Worm (Caenorhabditis elegans) whole organism, young adult: ENCODE data around the gene ZK6.8.

Source experiments
- B0019.2 ChIP-seq: fragments of 200-800 bp; sonication (Bioruptor generic); conservative IDR thresholded peaks from 2 replicates; pipeline ENCODE4 v1.3.6; 2022; ENCODE audit warnings: missing genetic modification reagents, missing genetic modification characterization, missing compliant biosample characterization
- C06A6.2 ChIP-seq: fragments of 200-800 bp; sonication (Bioruptor generic); conservative IDR thresholded peaks from 2 replicates; pipeline ENCODE4 v1.3.6; 2022; ENCODE audit warnings: missing genetic modification characterization, missing compliant biosample characterization
- D2030.7 ChIP-seq: fragments of 200-800 bp; sonication (Bioruptor generic); IDR thresholded peaks from 2 replicates; pipeline ENCODE4 v1.3.6; 2022; ENCODE audit warnings: missing genetic modification reagents, missing genetic modification characterization, missing compliant biosample characterization
- F10E7.11 ChIP-seq: sonication (generic microtip); optimal IDR thresholded peaks from 2 replicates; lab custom pipeline; 2017; ENCODE audit warnings: mild to moderate bottlenecking, missing genetic modification characterization, moderate library complexity, missing compliant biosample characterization
- F22D6.2 ChIP-seq: sonication (generic microtip); optimal IDR thresholded peaks from 2 replicates; lab custom pipeline; 2016; ENCODE audit warnings: mild to moderate bottlenecking, missing genetic modification characterization, missing compliant biosample characterization
- F39B2.1 ChIP-seq: fragments of 200-800 bp; sonication (Bioruptor generic); IDR thresholded peaks from 2 replicates; pipeline ENCODE4 v1.3.6; 2022; ENCODE audit warnings: missing genetic modification reagents, missing genetic modification characterization, missing compliant biosample characterization
- F49E8.2 ChIP-seq: sonication (generic microtip); optimal IDR thresholded peaks from 3 replicates; lab custom pipeline; 2017; ENCODE audit warnings: missing genetic modification characterization, mild to moderate bottlenecking, missing compliant biosample characterization, antibody characterized with exemption, moderate library complexity; ENCODE audit not compliant: insufficient read depth
- F57A8.1 ChIP-seq: fragments of 200-800 bp; sonication (Bioruptor generic); optimal IDR thresholded peaks from 2 replicates; lab custom pipeline; 2018; ENCODE audit warnings: mild to moderate bottlenecking, missing genetic modification characterization, moderate library complexity, missing compliant biosample characterization
- K11D2.4 ChIP-seq: fragments of 200-800 bp; sonication (Bioruptor generic); IDR thresholded peaks from 2 replicates; pipeline ENCODE4 v1.3.6; 2022; ENCODE audit warnings: missing genetic modification reagents, missing genetic modification characterization, missing compliant biosample characterization
- Y53G8AR.9 ChIP-seq: fragments of 200-800 bp; sonication (Bioruptor generic); conservative IDR thresholded peaks from 2 replicates; pipeline ENCODE4 v1.3.6; 2022; ENCODE audit warnings: missing genetic modification reagents, missing genetic modification characterization, missing compliant biosample characterization
- Y79H2A.3 ChIP-seq: fragments of 200-800 bp; sonication (Bioruptor generic); conservative IDR thresholded peaks from 2 replicates; pipeline ENCODE4 v1.3.6; 2022; ENCODE audit warnings: missing genetic modification reagents, missing genetic modification characterization, missing compliant biosample characterization
- Y95B8A.8 ChIP-seq: fragments of 200-800 bp; sonication (Bioruptor generic); IDR thresholded peaks from 2 replicates; pipeline ENCODE4 v1.3.6; 2022; ENCODE audit warnings: missing genetic modification reagents, missing genetic modification characterization, missing compliant biosample characterization
- ZK185.1 ChIP-seq: sonication (generic microtip); optimal IDR thresholded peaks from 2 replicates; lab custom pipeline; 2016; ENCODE audit warnings: mild to moderate bottlenecking, missing genetic modification characterization, missing compliant biosample characterization; ENCODE audit not compliant: poor library complexity, severe bottlenecking
- akir-1 ChIP-seq: fragments of 200-800 bp; sonication (Bioruptor generic); optimal IDR thresholded peaks from 2 replicates; lab custom pipeline; 2018; ENCODE audit warnings: mild to moderate bottlenecking, missing genetic modification characterization, moderate library complexity, missing compliant biosample characterization
- ama-1 ChIP-seq, 3 experiments: fragments of 150-350 bp in 1 of 3; sonication (generic microtip) in 2 of 3; optimal IDR thresholded peaks; 2 replicates each; lab custom pipeline; 2014 to 2018; ENCODE audit warnings: missing biosample characterization in 2 of 3, missing genetic modification characterization in 2 of 3, missing genetic modification reagents in 2 of 3
- aptf-3 ChIP-seq: fragments of 200-800 bp; sonication (Bioruptor generic); IDR thresholded peaks from 2 replicates; pipeline ENCODE4 v1.3.6; 2022; ENCODE audit warnings: missing genetic modification characterization, missing compliant biosample characterization
- athp-1 ChIP-seq: sonication (generic microtip); optimal IDR thresholded peaks from 2 replicates; lab custom pipeline; 2017; ENCODE audit warnings: mild to moderate bottlenecking, missing genetic modification characterization, missing compliant biosample characterization
- attf-3 ChIP-seq: fragments of 200-800 bp; sonication (Bioruptor generic); conservative IDR thresholded peaks from 2 replicates; pipeline ENCODE4 v1.3.6; 2022; ENCODE audit warnings: missing genetic modification reagents, missing genetic modification characterization, missing compliant biosample characterization
- bed-1 ChIP-seq: fragments of 200-800 bp; sonication (Bioruptor generic); IDR thresholded peaks from 2 replicates; pipeline ENCODE4 v1.3.6; 2022; ENCODE audit warnings: missing genetic modification reagents, missing genetic modification characterization, missing compliant biosample characterization
- bed-2 ChIP-seq: fragments of 200-800 bp; sonication (Bioruptor generic); IDR thresholded peaks from 2 replicates; pipeline ENCODE4 v1.3.6; 2022; ENCODE audit warnings: missing genetic modification reagents, missing genetic modification characterization, missing compliant biosample characterization
- ccch-3 ChIP-seq: fragments of 200-800 bp; sonication (Bioruptor generic); optimal IDR thresholded peaks from 2 replicates; lab custom pipeline; 2018; ENCODE audit warnings: mild to moderate bottlenecking, missing genetic modification characterization, missing compliant biosample characterization
- cebp-2 ChIP-seq: fragments of 200-800 bp; sonication (Bioruptor generic); IDR thresholded peaks from 2 replicates; pipeline ENCODE4 v1.3.6; 2022; ENCODE audit warnings: missing genetic modification characterization, missing compliant biosample characterization
- dox-1 ChIP-seq: fragments of 200-800 bp; sonication (Bioruptor generic); IDR thresholded peaks from 2 replicates; pipeline ENCODE4 v1.3.6; 2022; ENCODE audit warnings: missing genetic modification reagents, missing genetic modification characterization, missing compliant biosample characterization
- dpff-1 ChIP-seq: sonication (generic microtip); optimal IDR thresholded peaks from 2 replicates; lab custom pipeline; 2017; ENCODE audit warnings: mild to moderate bottlenecking, missing genetic modification characterization, missing compliant biosample characterization
- efl-1 ChIP-seq: fragments of 150-350 bp; optimal IDR thresholded peaks from 2 replicates; lab custom pipeline; 2014; ENCODE audit warnings: missing biosample characterization, missing genetic modification reagents, missing genetic modification characterization
- egrh-3 ChIP-seq: fragments of 200-800 bp; sonication (Bioruptor generic); IDR thresholded peaks from 2 replicates; pipeline ENCODE4 v1.3.6; 2022; ENCODE audit warnings: missing genetic modification reagents, missing genetic modification characterization, missing compliant biosample characterization
- ekl-4 ChIP-seq: fragments of 200-800 bp; sonication (Bioruptor generic); IDR thresholded peaks from 2 replicates; pipeline ENCODE4 v1.3.6; 2022; ENCODE audit warnings: missing genetic modification reagents, missing genetic modification characterization, missing compliant biosample characterization
- ets-4 ChIP-seq: fragments of 200-800 bp; sonication (Bioruptor generic); optimal IDR thresholded peaks from 2 replicates; lab custom pipeline; 2018; ENCODE audit warnings: mild to moderate bottlenecking, missing genetic modification characterization, missing compliant biosample characterization
- gei-17 ChIP-seq: fragments of 200-800 bp; sonication (Bioruptor generic); optimal IDR thresholded peaks from 2 replicates; lab custom pipeline; 2018; ENCODE audit warnings: mild to moderate bottlenecking, missing genetic modification characterization, missing compliant biosample characterization
- hlh-12 ChIP-seq: sonication (generic microtip); optimal IDR thresholded peaks from 2 replicates; lab custom pipeline; 2016; ENCODE audit warnings: missing genetic modification characterization, missing compliant biosample characterization
- let-526 ChIP-seq: fragments of 200-800 bp; sonication (Bioruptor generic); IDR thresholded peaks from 2 replicates; pipeline ENCODE4 v1.3.6; 2022; ENCODE audit warnings: missing genetic modification reagents, missing genetic modification characterization, missing compliant biosample characterization
- madf-8 ChIP-seq: fragments of 200-800 bp; sonication (Bioruptor generic); conservative IDR thresholded peaks from 2 replicates; pipeline ENCODE4 v1.3.6; 2022; ENCODE audit warnings: missing genetic modification reagents, missing genetic modification characterization, missing compliant biosample characterization
- mel-28 ChIP-seq: sonication (generic microtip); optimal IDR thresholded peaks from 2 replicates; lab custom pipeline; 2016; ENCODE audit warnings: borderline replicate concordance, mild to moderate bottlenecking, missing genetic modification characterization, missing compliant biosample characterization
- mes-4 ChIP-seq: sonication (generic microtip); optimal IDR thresholded peaks from 2 replicates; lab custom pipeline; 2016; ENCODE audit warnings: missing genotype, missing genetic modification characterization, missing compliant biosample characterization
- nfya-1 ChIP-seq: sonication (generic microtip); optimal IDR thresholded peaks from 2 replicates; lab custom pipeline; 2017; ENCODE audit warnings: antibody characterized with exemption, missing compliant biosample characterization, missing genetic modification characterization, borderline replicate concordance; ENCODE audit not compliant: insufficient read depth
- nfyb-1 ChIP-seq: fragments of 200-800 bp; sonication (Bioruptor generic); IDR thresholded peaks from 2 replicates; pipeline ENCODE4 v1.3.6; 2022; ENCODE audit warnings: missing genetic modification reagents, missing genetic modification characterization, missing compliant biosample characterization
- nhr-120 ChIP-seq: fragments of 200-800 bp; sonication (Bioruptor generic); IDR thresholded peaks from 2 replicates; pipeline ENCODE4 v1.3.6; 2022; ENCODE audit warnings: missing genetic modification characterization, missing compliant biosample characterization
- nhr-179 ChIP-seq: sonication (generic microtip); optimal IDR thresholded peaks from 2 replicates; lab custom pipeline; 2016; ENCODE audit warnings: mild to moderate bottlenecking, missing genetic modification characterization, missing compliant biosample characterization
- pha-4 ChIP-seq: fragments of 150-350 bp; sonication (generic microtip); optimal IDR thresholded peaks from 2 replicates; lab custom pipeline; 2014; ENCODE audit warnings: missing biosample characterization, missing genetic modification reagents, missing genetic modification characterization
- unc-130 ChIP-seq: sonication (generic microtip); optimal IDR thresholded peaks from 2 replicates; lab custom pipeline; 2016; ENCODE audit warnings: missing genetic modification reagents, missing genetic modification characterization, missing compliant biosample characterization
- ztf-22 ChIP-seq: fragments of 200-800 bp; sonication (Bioruptor generic); optimal IDR thresholded peaks from 2 replicates; lab custom pipeline; 2018; ENCODE audit warnings: mild to moderate bottlenecking, missing genetic modification characterization, moderate library complexity, missing compliant biosample characterization
- ztf-26 ChIP-seq: sonication (generic microtip); optimal IDR thresholded peaks from 2 replicates; lab custom pipeline; 2017; ENCODE audit warnings: missing genetic modification characterization, missing compliant biosample characterization
- ztf-28 ChIP-seq: fragments of 200-800 bp; sonication (Bioruptor generic); IDR thresholded peaks from 2 replicates; pipeline ENCODE4 v1.3.6; 2022; ENCODE audit warnings: missing genetic modification reagents, missing genetic modification characterization, missing compliant biosample characterization
- ztf-3 ChIP-seq: fragments of 200-800 bp; sonication (Bioruptor generic); optimal IDR thresholded peaks from 2 replicates; lab custom pipeline; 2018; ENCODE audit warnings: mild to moderate bottlenecking, missing genetic modification characterization, missing compliant biosample characterization

Gene ZK6.8

ce11 chrV:396309-396708, 14.6 kb downstream of the ZK6.8 start, which contains the start of gene nhr-253:
TSS of gene nhr-253 (plus strand) at chrV:396593.
- TF ChIP-seq ccch-3 = no peak
- TF ChIP-seq let-526 = no peak
- TF ChIP-seq egrh-3 (GFP tag; lab: Robert Waterston, UW) = no peak
- no peak for TF ChIP-seq ama-1 (optimal IDR thresholded peaks at IDR 0.05; lab: Kevin White, UChicago)
- no peak for TF ChIP-seq ama-1 (GFP tag; optimal IDR thresholded peaks at IDR 0.05; lab: Kevin White, UChicago)
- no peak for TF ChIP-seq C06A6.2 (GFP tag; lab: Robert Waterston, UW)
- no peak for TF ChIP-seq F57A8.1 (GFP tag; lab: Kevin White, UChicago)
- no peak for TF ChIP-seq hlh-12 (tag; lab: Kevin White, UChicago)
- TF ChIP-seq Y53G8AR.9 (GFP tag; lab: Robert Waterston, UW) = no peak
- no peak for TF ChIP-seq athp-1
- TF ChIP-seq D2030.7 = no peak
- TF ChIP-seq F22D6.2 (tag; lab: Kevin White, UChicago) = no peak
- no peak for TF ChIP-seq cebp-2 (GFP tag; lab: Robert Waterston, UW)
- TF ChIP-seq madf-8 (GFP tag; lab: Robert Waterston, UW) = no peak
- TF ChIP-seq F39B2.1 (GFP tag; lab: Robert Waterston, UW) = no peak
- no peak for TF ChIP-seq unc-130 (GFP tag; lab: Kevin White, UChicago)
- no peak for TF ChIP-seq nhr-120 (GFP tag; lab: Robert Waterston, UW)
- no peak for TF ChIP-seq akir-1 (GFP tag; lab: Kevin White, UChicago)
- no peak for TF ChIP-seq nhr-179 (tag; lab: Kevin White, UChicago)
- TF ChIP-seq pha-4 = no peak

- TF ChIP-seq efl-1 (GFP tag; lab: Kevin White, UChicago) (no peak), dpff-1 (no peak), mes-4 (tag; lab: Kevin White, UChicago) (no peak)
Observed at ce11 chrV:399721-400120, 18.0 kb downstream of the ZK6.8 start, which contains the start of gene scl-27. TSS of gene scl-27 (plus strand) at chrV:400021.

ce11 chrV:403028-403427, 21.3 kb downstream of the ZK6.8 start, which contains the start of gene srh-62:
TSS of gene srh-62 (minus strand) at chrV:403128.
- TF ChIP-seq F22D6.2 (tag; lab: Kevin White, UChicago) (no peak), egrh-3 (GFP tag; lab: Robert Waterston, UW) (no peak), ztf-28 (GFP tag; lab: Robert Waterston, UW) (no peak), ztf-3 (GFP tag; lab: Kevin White, UChicago) (no peak), gei-17 (GFP tag; lab: Kevin White, UChicago) (no peak), nhr-120 (GFP tag; lab: Robert Waterston, UW) (no peak), bed-2 (GFP tag; lab: Robert Waterston, UW) (no peak), ZK185.1 (tag; lab: Kevin White, UChicago) (no peak), F10E7.11 (no peak), Y95B8A.8 (no peak)

ce11 chrV:404210-404669, 22.5 kb downstream of the ZK6.8 start, which contains the start of gene nhr-252:
TSS of gene nhr-252 (plus strand) at chrV:404619.
- TF ChIP-seq nfya-1 (tag; lab: Kevin White, UChicago) = no peak
- no peak for TF ChIP-seq mel-28 (tag; lab: Kevin White, UChicago)
- no peak for TF ChIP-seq bed-1 (GFP tag; lab: Robert Waterston, UW)
- no peak for TF ChIP-seq aptf-3 (GFP tag; lab: Robert Waterston, UW)
- no peak for TF ChIP-seq B0019.2 (GFP tag; lab: Robert Waterston, UW)
- TF ChIP-seq attf-3 (GFP tag; lab: Robert Waterston, UW) = no peak
- TF ChIP-seq K11D2.4 (GFP tag; lab: Robert Waterston, UW) = no peak
- no peak for TF ChIP-seq ets-4
- TF ChIP-seq ccch-3 = no peak
- TF ChIP-seq unc-130 (GFP tag; lab: Kevin White, UChicago) = no peak
- TF ChIP-seq ekl-4 (GFP tag; lab: Robert Waterston, UW) = no peak
- TF ChIP-seq Y79H2A.3 (GFP tag; lab: Robert Waterston, UW) = no peak
- TF ChIP-seq ztf-26 = no peak
- TF ChIP-seq cebp-2 (GFP tag; lab: Robert Waterston, UW) = no peak
- TF ChIP-seq F49E8.2 (tag; lab: Kevin White, UChicago) = no peak
- no peak for TF ChIP-seq ztf-22
- TF ChIP-seq nhr-179 (tag; lab: Kevin White, UChicago) = no peak
- no peak for TF ChIP-seq dox-1 (GFP tag; lab: Robert Waterston, UW)
- no peak for TF ChIP-seq nfyb-1 (GFP tag; lab: Robert Waterston, UW)
